Worm (Caenorhabditis elegans) whole organism, young adult: ENCODE results near the gene srd-10.

Source experiments
- B0019.2 ChIP-seq: fragments of 200-800 bp; sonication (Bioruptor generic); conservative IDR thresholded peaks from 2 replicates; pipeline ENCODE4 v1.3.6; 2022; ENCODE audit warnings: missing genetic modification reagents, missing genetic modification characterization, missing compliant biosample characterization
- B0261.1 ChIP-seq: sonication (generic microtip); optimal IDR thresholded peaks from 2 replicates; lab custom pipeline; 2016; ENCODE audit warnings: mild to moderate bottlenecking, missing genetic modification characterization, moderate library complexity, missing compliant biosample characterization
- D2030.7 ChIP-seq: fragments of 200-800 bp; sonication (Bioruptor generic); IDR thresholded peaks from 2 replicates; pipeline ENCODE4 v1.3.6; 2022; ENCODE audit warnings: missing genetic modification reagents, missing genetic modification characterization, missing compliant biosample characterization
- F23B12.7 ChIP-seq: sonication (generic microtip); optimal IDR thresholded peaks from 2 replicates; lab custom pipeline; 2017; ENCODE audit warnings: missing genetic modification characterization, mild to moderate bottlenecking, missing compliant biosample characterization, antibody characterized with exemption, moderate library complexity; ENCODE audit not compliant: insufficient read depth
- F33H1.4 ChIP-seq: fragments of 200-800 bp; sonication (Bioruptor generic); IDR thresholded peaks from 2 replicates; pipeline ENCODE4 v1.3.6; 2022; ENCODE audit warnings: missing genetic modification reagents, missing genetic modification characterization, missing compliant biosample characterization
- F39B2.1 ChIP-seq: fragments of 200-800 bp; sonication (Bioruptor generic); IDR thresholded peaks from 2 replicates; pipeline ENCODE4 v1.3.6; 2022; ENCODE audit warnings: missing genetic modification reagents, missing genetic modification characterization, missing compliant biosample characterization
- F57A8.1 ChIP-seq: fragments of 200-800 bp; sonication (Bioruptor generic); optimal IDR thresholded peaks from 2 replicates; lab custom pipeline; 2018; ENCODE audit warnings: mild to moderate bottlenecking, missing genetic modification characterization, moderate library complexity, missing compliant biosample characterization
- K11D2.4 ChIP-seq: fragments of 200-800 bp; sonication (Bioruptor generic); IDR thresholded peaks from 2 replicates; pipeline ENCODE4 v1.3.6; 2022; ENCODE audit warnings: missing genetic modification reagents, missing genetic modification characterization, missing compliant biosample characterization
- K12H6.12 ChIP-seq: fragments of 200-800 bp; sonication (Bioruptor generic); optimal IDR thresholded peaks from 2 replicates; lab custom pipeline; 2018; ENCODE audit warnings: mild to moderate bottlenecking, missing genetic modification characterization, missing compliant biosample characterization
- T26A5.8 ChIP-seq: sonication (generic microtip); optimal IDR thresholded peaks from 2 replicates; lab custom pipeline; 2016; ENCODE audit warnings: missing genetic modification characterization, missing compliant biosample characterization
- Y67H2A.10 ChIP-seq: fragments of 200-800 bp; sonication (Bioruptor generic); conservative IDR thresholded peaks from 2 replicates; pipeline ENCODE4 v1.3.6; 2022; ENCODE audit warnings: missing genetic modification reagents, missing genetic modification characterization, missing compliant biosample characterization
- akir-1 ChIP-seq: fragments of 200-800 bp; sonication (Bioruptor generic); optimal IDR thresholded peaks from 2 replicates; lab custom pipeline; 2018; ENCODE audit warnings: mild to moderate bottlenecking, missing genetic modification characterization, moderate library complexity, missing compliant biosample characterization
- attf-6 ChIP-seq: fragments of 200-800 bp; sonication (Bioruptor generic); IDR thresholded peaks from 2 replicates; pipeline ENCODE4 v1.3.6; 2022; ENCODE audit warnings: missing genetic modification reagents, missing genetic modification characterization, missing compliant biosample characterization
- bed-1 ChIP-seq: fragments of 200-800 bp; sonication (Bioruptor generic); IDR thresholded peaks from 2 replicates; pipeline ENCODE4 v1.3.6; 2022; ENCODE audit warnings: missing genetic modification reagents, missing genetic modification characterization, missing compliant biosample characterization
- bed-2 ChIP-seq: fragments of 200-800 bp; sonication (Bioruptor generic); IDR thresholded peaks from 2 replicates; pipeline ENCODE4 v1.3.6; 2022; ENCODE audit warnings: missing genetic modification reagents, missing genetic modification characterization, missing compliant biosample characterization
- cebp-1 ChIP-seq, 2 experiments: fragments of 200-800 bp in 1 of 2; sonication (Bioruptor generic) in 1 of 2; sonication (generic microtip) in 1 of 2; IDR thresholded peaks in 1 of 2; optimal IDR thresholded peaks in 1 of 2; 2 replicates each; pipeline versions ENCODE4 v1.3.6 to Lab custom; 2017 to 2022; ENCODE audit warnings: missing compliant biosample characterization in 2 of 2, missing genetic modification characterization in 2 of 2, mild to moderate bottlenecking in 1 of 2, missing genetic modification reagents in 1 of 2, moderate library complexity in 1 of 2
- ceh-100 ChIP-seq: fragments of 200-800 bp; sonication (Bioruptor generic); IDR thresholded peaks from 2 replicates; pipeline ENCODE4 v1.3.6; 2022; ENCODE audit warnings: missing genetic modification reagents, missing genetic modification characterization, missing compliant biosample characterization
- ceh-58 ChIP-seq: fragments of 200-800 bp; sonication (Bioruptor generic); IDR thresholded peaks from 2 replicates; pipeline ENCODE4 v1.3.6; 2022; ENCODE audit warnings: missing genetic modification characterization, missing compliant biosample characterization
- dox-1 ChIP-seq: fragments of 200-800 bp; sonication (Bioruptor generic); IDR thresholded peaks from 2 replicates; pipeline ENCODE4 v1.3.6; 2022; ENCODE audit warnings: missing genetic modification reagents, missing genetic modification characterization, missing compliant biosample characterization
- egl-18 ChIP-seq: fragments of 200-800 bp; sonication (Bioruptor generic); IDR thresholded peaks from 2 replicates; pipeline ENCODE4 v1.3.6; 2022; ENCODE audit warnings: missing genetic modification reagents, missing genetic modification characterization, missing compliant biosample characterization
- egrh-3 ChIP-seq: fragments of 200-800 bp; sonication (Bioruptor generic); IDR thresholded peaks from 2 replicates; pipeline ENCODE4 v1.3.6; 2022; ENCODE audit warnings: missing genetic modification reagents, missing genetic modification characterization, missing compliant biosample characterization
- hlh-26 ChIP-seq: fragments of 200-800 bp; sonication (Bioruptor generic); conservative IDR thresholded peaks from 2 replicates; pipeline ENCODE4 v1.3.6; 2022; ENCODE audit warnings: missing genetic modification reagents, missing genetic modification characterization, missing compliant biosample characterization
- lin-26 ChIP-seq: fragments of 200-800 bp; sonication (Bioruptor generic); IDR thresholded peaks from 2 replicates; pipeline ENCODE4 v1.3.6; 2022; ENCODE audit warnings: missing genetic modification reagents, missing genetic modification characterization, missing compliant biosample characterization
- lin-35 ChIP-seq, 3 experiments: fragments of 150-350 bp in 2 of 3; sonication (generic microtip) in 1 of 3; optimal IDR thresholded peaks; 2 replicates each; lab custom pipeline; 2014 to 2018; ENCODE audit warnings: missing biosample characterization in 3 of 3, missing genetic modification characterization in 3 of 3, missing genetic modification reagents in 3 of 3
- lin-54 ChIP-seq: fragments of 200-800 bp; sonication (Bioruptor generic); optimal IDR thresholded peaks from 2 replicates; lab custom pipeline; 2018; ENCODE audit warnings: mild to moderate bottlenecking, missing genetic modification characterization, missing compliant biosample characterization
- lir-1 ChIP-seq: fragments of 200-800 bp; sonication (Bioruptor generic); conservative IDR thresholded peaks from 2 replicates; pipeline ENCODE4 v1.3.6; 2022; ENCODE audit warnings: missing genetic modification reagents, missing genetic modification characterization, missing compliant biosample characterization
- lsy-27 ChIP-seq: sonication (generic microtip); optimal IDR thresholded peaks from 2 replicates; lab custom pipeline; 2017; ENCODE audit warnings: missing genetic modification characterization, mild to moderate bottlenecking, missing compliant biosample characterization, antibody characterized with exemption, missing genotype, borderline replicate concordance; ENCODE audit not compliant: insufficient read depth
- madf-10 ChIP-seq: sonication (generic microtip); optimal IDR thresholded peaks from 2 replicates; lab custom pipeline; 2016; ENCODE audit warnings: mild to moderate bottlenecking, missing genetic modification characterization, missing compliant biosample characterization
- madf-3 ChIP-seq: fragments of 200-800 bp; sonication (Bioruptor generic); IDR thresholded peaks from 2 replicates; pipeline ENCODE4 v1.3.6; 2022; ENCODE audit warnings: missing genetic modification reagents, missing genetic modification characterization, missing compliant biosample characterization
- madf-6 ChIP-seq: fragments of 200-800 bp; sonication (Bioruptor generic); IDR thresholded peaks from 2 replicates; pipeline ENCODE4 v1.3.6; 2022; ENCODE audit warnings: missing genetic modification reagents, missing genetic modification characterization, missing compliant biosample characterization
- mcd-1 ChIP-seq: fragments of 200-800 bp; sonication (Bioruptor generic); IDR thresholded peaks from 2 replicates; pipeline ENCODE4 v1.3.6; 2022; ENCODE audit warnings: missing genetic modification reagents, missing genetic modification characterization, missing compliant biosample characterization
- mes-4 ChIP-seq: sonication (generic microtip); optimal IDR thresholded peaks from 2 replicates; lab custom pipeline; 2016; ENCODE audit warnings: missing genotype, missing genetic modification characterization, missing compliant biosample characterization
- nfya-1 ChIP-seq: sonication (generic microtip); optimal IDR thresholded peaks from 2 replicates; lab custom pipeline; 2017; ENCODE audit warnings: antibody characterized with exemption, missing compliant biosample characterization, missing genetic modification characterization, borderline replicate concordance; ENCODE audit not compliant: insufficient read depth
- nfya-2 ChIP-seq: fragments of 200-800 bp; sonication (Bioruptor generic); IDR thresholded peaks from 2 replicates; pipeline ENCODE4 v1.3.6; 2022; ENCODE audit warnings: missing genetic modification reagents, missing genetic modification characterization, missing compliant biosample characterization
- nfyb-1 ChIP-seq: fragments of 200-800 bp; sonication (Bioruptor generic); IDR thresholded peaks from 2 replicates; pipeline ENCODE4 v1.3.6; 2022; ENCODE audit warnings: missing genetic modification reagents, missing genetic modification characterization, missing compliant biosample characterization
- pha-4 ChIP-seq: fragments of 150-350 bp; sonication (generic microtip); optimal IDR thresholded peaks from 2 replicates; lab custom pipeline; 2014; ENCODE audit warnings: missing biosample characterization, missing genetic modification reagents, missing genetic modification characterization
- repo-1 ChIP-seq: sonication (generic microtip); optimal IDR thresholded peaks from 2 replicates; lab custom pipeline; 2017; ENCODE audit warnings: mild to moderate bottlenecking, missing genetic modification characterization, missing compliant biosample characterization
- rpc-1 ChIP-seq, 2 experiments: fragments of 150-350 bp in 1 of 2; sonication (generic microtip) in 1 of 2; optimal IDR thresholded peaks; 2 replicates each; lab custom pipeline; 2014 to 2018; ENCODE audit warnings: missing biosample characterization in 1 of 2, missing genetic modification characterization in 1 of 2, missing genetic modification reagents in 1 of 2, missing genotype in 1 of 2
- sdz-38 ChIP-seq: sonication (generic microtip); optimal IDR thresholded peaks from 2 replicates; lab custom pipeline; 2016; ENCODE audit warnings: missing genotype, missing genetic modification characterization, missing compliant biosample characterization
- sea-2 ChIP-seq: fragments of 200-800 bp; sonication (Bioruptor generic); IDR thresholded peaks from 2 replicates; pipeline ENCODE4 v1.3.6; 2022; ENCODE audit warnings: missing genetic modification characterization, missing compliant biosample characterization
- snpc-3.4 ChIP-seq: sonication (generic microtip); optimal IDR thresholded peaks from 2 replicates; lab custom pipeline; 2017; ENCODE audit warnings: missing genetic modification characterization, mild to moderate bottlenecking, missing compliant biosample characterization, antibody characterized with exemption, moderate library complexity, missing genotype, missing genetic modification reagents
- sptf-2 ChIP-seq: fragments of 200-800 bp; sonication (Bioruptor generic); optimal IDR thresholded peaks from 2 replicates; lab custom pipeline; 2018; ENCODE audit warnings: mild to moderate bottlenecking, missing genetic modification characterization, missing compliant biosample characterization
- tbp1 ChIP-seq: fragments of 200-800 bp; sonication (Bioruptor generic); optimal IDR thresholded peaks from 2 replicates; lab custom pipeline; 2018; ENCODE audit warnings: mild to moderate bottlenecking, missing genetic modification characterization, missing compliant biosample characterization
- tbx-9 ChIP-seq: sonication (generic microtip); optimal IDR thresholded peaks from 2 replicates; lab custom pipeline; 2016; ENCODE audit warnings: borderline replicate concordance, missing genetic modification characterization, inconsistent platforms, missing compliant biosample characterization
- tlf-1 ChIP-seq: fragments of 200-800 bp; sonication (Bioruptor generic); optimal IDR thresholded peaks from 2 replicates; lab custom pipeline; 2018; ENCODE audit warnings: mild to moderate bottlenecking, missing genetic modification characterization, missing compliant biosample characterization
- zim-3 ChIP-seq: sonication (generic microtip); optimal IDR thresholded peaks from 2 replicates; lab custom pipeline; 2017; ENCODE audit warnings: mild to moderate bottlenecking, missing genetic modification characterization, moderate library complexity, missing compliant biosample characterization
- ztf-26 ChIP-seq: sonication (generic microtip); optimal IDR thresholded peaks from 2 replicates; lab custom pipeline; 2017; ENCODE audit warnings: missing genetic modification characterization, missing compliant biosample characterization

Gene srd-10

ce11 chrIV:13601428-13601827 is 26.6 kb downstream of the srd-10 start (continued):
- TF ChIP-seq D2030.7 = peak; percentile 53
- TF ChIP-seq Y67H2A.10 = no peak
- no peak for TF ChIP-seq F57A8.1
- no peak for TF ChIP-seq sptf-2 (GFP tag; lab: Kevin White, UChicago)
- peak; percentile 33; the same call in 1 of the 2 replicates for TF ChIP-seq F33H1.4 (GFP tag; lab: Robert Waterston, UW)
- TF ChIP-seq nfya-2 = no peak
- no peak for TF ChIP-seq F23B12.7 (tag; lab: Kevin White, UChicago)
- TF ChIP-seq bed-2 (GFP tag; lab: Robert Waterston, UW) = no peak
- TF ChIP-seq tlf-1 (GFP tag; lab: Kevin White, UChicago) = no peak
- no peak for TF ChIP-seq zim-3 (tag; lab: Kevin White, UChicago)
- TF ChIP-seq B0261.1 = no peak
- peak; percentile 75 for TF ChIP-seq tbp1 (GFP tag; lab: Kevin White, UChicago)
- TF ChIP-seq mcd-1 (GFP tag; lab: Robert Waterston, UW) = no peak
- no peak for TF ChIP-seq lir-1 (GFP tag; lab: Robert Waterston, UW)
- no peak for TF ChIP-seq bed-1 (GFP tag; lab: Robert Waterston, UW)
- TF ChIP-seq F39B2.1 (GFP tag; lab: Robert Waterston, UW) = no peak
- peak; percentile 77 for TF ChIP-seq snpc-3.4
- no peak for TF ChIP-seq nfyb-1
- TF ChIP-seq ztf-26 = no peak
- TF ChIP-seq tbx-9 (tag; lab: Kevin White, UChicago) = no peak
- TF ChIP-seq madf-3 (GFP tag; lab: Robert Waterston, UW) = no peak
- TF ChIP-seq repo-1 = no peak
- TF ChIP-seq cebp-1 (GFP tag; IDR thresholded peaks at IDR 0.05; lab: Robert Waterston, UW) = no peak
- TF ChIP-seq cebp-1 (tag; optimal IDR thresholded peaks at IDR 0.05; lab: Kevin White, UChicago) = no peak
- TF ChIP-seq rpc-1 (optimal IDR thresholded peaks at IDR 0.05; lab: Kevin White, UChicago) = no peak
- TF ChIP-seq rpc-1 (tag; optimal IDR thresholded peaks at IDR 0.05; lab: Kevin White, UChicago) = no peak
- peak; percentile 14; the same call in 1 of the 2 replicates for TF ChIP-seq ceh-100 (GFP tag; lab: Robert Waterston, UW)
- peak; percentile 29; the same call in 1 of the 2 replicates for TF ChIP-seq dox-1
- no peak for TF ChIP-seq nfya-1 (tag; lab: Kevin White, UChicago)
- TF ChIP-seq sdz-38 = no peak
- no peak for TF ChIP-seq K12H6.12 (tag; lab: Kevin White, UChicago)
- no peak for TF ChIP-seq B0019.2
- no peak for TF ChIP-seq akir-1 (GFP tag; lab: Kevin White, UChicago)
- no peak for TF ChIP-seq ceh-58 (GFP tag; lab: Robert Waterston, UW)
- TF ChIP-seq K11D2.4 (GFP tag; lab: Robert Waterston, UW) = no peak
- TF ChIP-seq lsy-27 = no peak
- TF ChIP-seq attf-6 (GFP tag; lab: Robert Waterston, UW) = peak; percentile 99
- TF ChIP-seq egrh-3 (GFP tag; lab: Robert Waterston, UW) = no peak
- 0 out of 2 replicates have a peak, but pooled peaks have one; percentile 39 for TF ChIP-seq lin-26 (GFP tag; lab: Robert Waterston, UW)
- no peak for TF ChIP-seq sea-2 (GFP tag; lab: Robert Waterston, UW)
- TF ChIP-seq mes-4 (tag; lab: Kevin White, UChicago) = no peak
- no peak for TF ChIP-seq pha-4 (tag; lab: Kevin White, UChicago)
- no peak for TF ChIP-seq lin-35 (GFP tag; optimal IDR thresholded peaks at IDR 0.05; lab: Kevin White, UChicago)
- TF ChIP-seq T26A5.8 (tag; lab: Kevin White, UChicago) = no peak
- peak; percentile 77 for TF ChIP-seq madf-6
- TF ChIP-seq madf-10 (tag; lab: Kevin White, UChicago) = no peak
- TF ChIP-seq lin-54 = peak; percentile 30
- TF ChIP-seq egl-18 (GFP tag; lab: Robert Waterston, UW) = no peak
- no peak for TF ChIP-seq hlh-26 (GFP tag; lab: Robert Waterston, UW)
